Fruit fly (Drosophila melanogaster) whole organism, embryonic: ENCODE results near the gene CG14232.

Experiments
- ATbp ChIP-seq: fragments of 200-800 bp; sonication (Bioruptor generic); optimal IDR thresholded peaks from 2 replicates; lab custom pipeline; 2017; ENCODE audit warnings: missing biosample characterization, mild to moderate bottlenecking, missing genetic modification characterization, missing genetic modification reagents
- Ada2b ChIP-seq: fragments of 200-800 bp; sonication (Bioruptor generic); IDR thresholded peaks from 2 replicates; pipeline ENCODE4 v1.3.6; 2022; ENCODE audit warnings: missing biosample characterization, missing genetic modification characterization
- Atf6 ChIP-seq: fragments of 200-800 bp; sonication (Bioruptor generic); IDR thresholded peaks from 2 replicates; pipeline ENCODE4 v1.3.6; 2022; ENCODE audit warnings: missing biosample characterization, missing genetic modification characterization
- C15 ChIP-seq: fragments of 200-800 bp; sonication (Bioruptor generic); IDR thresholded peaks from 3 replicates; pipeline ENCODE4 v1.3.6; 2022; ENCODE audit warnings: missing biosample characterization, missing genetic modification characterization
- CG11085 ChIP-seq: fragments of 200-800 bp; sonication (Bioruptor generic); IDR thresholded peaks from 2 replicates; pipeline ENCODE4 v1.3.6; 2022; ENCODE audit warnings: missing biosample characterization, missing genetic modification characterization
- CG13287 ChIP-seq: fragments of 200-800 bp; sonication (Bioruptor generic); IDR thresholded peaks from 2 replicates; pipeline ENCODE4 v1.3.6; 2022; ENCODE audit warnings: missing biosample characterization, missing genetic modification characterization; ENCODE audit not compliant: partially characterized antibody
- CG18619 ChIP-seq: fragments of 200-800 bp; sonication (Bioruptor generic); optimal IDR thresholded peaks from 3 replicates; lab custom pipeline; 2017; ENCODE audit warnings: missing biosample characterization, mild to moderate bottlenecking, missing genetic modification characterization
- CG18764 ChIP-seq: fragments of 200-800 bp; sonication (Bioruptor generic); optimal IDR thresholded peaks from 3 replicates; lab custom pipeline; 2016; ENCODE audit warnings: missing biosample characterization, missing genetic modification characterization
- CG30020 ChIP-seq: fragments of 200-800 bp; optimal IDR thresholded peaks from 2 replicates; lab custom pipeline; 2019; ENCODE audit warnings: missing biosample characterization, mild to moderate bottlenecking, missing genetic modification characterization, moderate library complexity
- CG32767 ChIP-seq: fragments of 200-800 bp; sonication (Bioruptor generic); IDR thresholded peaks from 2 replicates; pipeline ENCODE4 v1.3.6; 2022; ENCODE audit warnings: missing biosample characterization, missing genetic modification characterization
- CG34224 ChIP-seq: fragments of 200-800 bp; sonication (Bioruptor generic); IDR thresholded peaks from 3 replicates; pipeline ENCODE4 v1.3.6; 2022; ENCODE audit warnings: missing biosample characterization, missing genetic modification characterization; ENCODE audit not compliant: partially characterized antibody
- CG3838 ChIP-seq: fragments of 200-800 bp; sonication (Bioruptor generic); optimal IDR thresholded peaks from 3 replicates; lab custom pipeline; 2016; ENCODE audit warnings: missing biosample characterization, missing genetic modification characterization
- CG6272 ChIP-seq: fragments of 200-800 bp; sonication (Bioruptor generic); IDR thresholded peaks from 2 replicates; pipeline ENCODE4 v1.3.6; 2022; ENCODE audit warnings: missing biosample characterization, missing genetic modification characterization
- CG6689 ChIP-seq: fragments of 200-800 bp; sonication (Bioruptor generic); IDR thresholded peaks from 2 replicates; pipeline ENCODE4 v1.3.6; 2022; ENCODE audit warnings: missing biosample characterization, missing genetic modification characterization
- CG7271 ChIP-seq: fragments of 200-800 bp; sonication (Bioruptor generic); optimal IDR thresholded peaks from 2 replicates; lab custom pipeline; 2018; ENCODE audit warnings: missing biosample characterization, mild to moderate bottlenecking, missing genetic modification characterization, moderate library complexity
- CG7928 ChIP-seq: fragments of 200-800 bp; sonication (Bioruptor generic); optimal IDR thresholded peaks from 2 replicates; lab custom pipeline; 2017; ENCODE audit warnings: missing biosample characterization, mild to moderate bottlenecking, missing genetic modification characterization
- CG8924 ChIP-seq: fragments of 200-800 bp; optimal IDR thresholded peaks from 3 replicates; lab custom pipeline; 2019; ENCODE audit warnings: missing biosample characterization, mild to moderate bottlenecking, missing genetic modification characterization, moderate library complexity
- CG9727 ChIP-seq: fragments of 200-800 bp; sonication (Bioruptor generic); optimal IDR thresholded peaks from 3 replicates; lab custom pipeline; 2017; ENCODE audit warnings: missing biosample characterization, mild to moderate bottlenecking, missing genetic modification characterization
- CrebB ChIP-seq: fragments of 200-800 bp; sonication (Bioruptor generic); optimal IDR thresholded peaks from 3 replicates; lab custom pipeline; 2018; ENCODE audit warnings: missing biosample characterization, mild to moderate bottlenecking, missing genetic modification characterization
- Ets65A ChIP-seq: fragments of 200-800 bp; sonication (Bioruptor generic); peaks from one replicate; lab custom pipeline; 2016; ENCODE audit warnings: missing biosample characterization, missing genetic modification characterization
- Ets97D ChIP-seq: fragments of 200-800 bp; sonication (Bioruptor generic); optimal IDR thresholded peaks from 3 replicates; lab custom pipeline; 2016; ENCODE audit warnings: missing biosample characterization, missing genetic modification characterization
- Gsc ChIP-seq: fragments of 200-800 bp; sonication (Bioruptor generic); IDR thresholded peaks from 2 replicates; pipeline ENCODE4 v1.3.6; 2022; ENCODE audit warnings: missing biosample characterization, missing genetic modification characterization
- HHEX ChIP-seq: fragments of 200-800 bp; sonication (Bioruptor generic); optimal IDR thresholded peaks from 3 replicates; lab custom pipeline; 2017; ENCODE audit warnings: missing biosample characterization, mild to moderate bottlenecking, missing genetic modification characterization, missing genetic modification reagents
- Mad ChIP-seq: fragments of 200-800 bp; sonication (Bioruptor generic); optimal IDR thresholded peaks from 2 replicates; lab custom pipeline; 2016; ENCODE audit warnings: missing biosample characterization, missing genetic modification characterization
- Meics ChIP-seq: fragments of 200-800 bp; sonication (Bioruptor generic); optimal IDR thresholded peaks from 2 replicates; lab custom pipeline; 2017; ENCODE audit warnings: missing biosample characterization, mild to moderate bottlenecking, missing genetic modification characterization
- Oaz ChIP-seq: fragments of 200-800 bp; sonication (Bioruptor generic); IDR thresholded peaks from 2 replicates; pipeline ENCODE4 v1.3.6; 2022; ENCODE audit warnings: missing biosample characterization, missing genetic modification characterization
- Optix ChIP-seq: fragments of 200-800 bp; sonication (Bioruptor generic); IDR thresholded peaks from 3 replicates; pipeline ENCODE4 v1.3.6; 2022; ENCODE audit warnings: missing biosample characterization, missing genetic modification characterization
- PHDP ChIP-seq: fragments of 200-800 bp; sonication (Bioruptor generic); optimal IDR thresholded peaks from 3 replicates; lab custom pipeline; 2018; ENCODE audit warnings: missing biosample characterization, mild to moderate bottlenecking, missing genetic modification characterization, moderate library complexity
- Side ChIP-seq: fragments of 200-800 bp; sonication (Bioruptor generic); optimal IDR thresholded peaks from 2 replicates; lab custom pipeline; 2016; ENCODE audit warnings: missing biosample characterization, missing genetic modification characterization
- ash1 ChIP-seq: fragments of 200-800 bp; sonication (Bioruptor generic); optimal IDR thresholded peaks from 2 replicates; lab custom pipeline; 2018; ENCODE audit warnings: missing biosample characterization, mild to moderate bottlenecking, missing genetic modification characterization
- bowl ChIP-seq: fragments of 200-800 bp; sonication (Bioruptor generic); IDR thresholded peaks from 2 replicates; pipeline ENCODE4 v1.3.6; 2022; ENCODE audit warnings: missing biosample characterization, missing genetic modification characterization
- cas ChIP-seq: fragments of 200-800 bp; sonication (Bioruptor generic); IDR thresholded peaks from 2 replicates; pipeline ENCODE4 v1.3.6; 2022; ENCODE audit warnings: missing biosample characterization, missing genetic modification characterization
- chinmo ChIP-seq: fragments of 200-800 bp; sonication (Bioruptor generic); IDR thresholded peaks from 4 replicates; pipeline ENCODE4 v1.3.6; 2022; ENCODE audit warnings: missing biosample characterization, missing genetic modification characterization; ENCODE audit not compliant: partially characterized antibody
- danr ChIP-seq: fragments of 200-800 bp; sonication (Bioruptor generic); IDR thresholded peaks from 2 replicates; pipeline ENCODE4 v1.3.6; 2022; ENCODE audit warnings: missing biosample characterization, missing genetic modification characterization
- dimm ChIP-seq: fragments of 200-800 bp; sonication (Bioruptor generic); IDR thresholded peaks from 2 replicates; pipeline ENCODE4 v1.3.6; 2022; ENCODE audit warnings: missing biosample characterization, missing genetic modification characterization
- emc ChIP-seq: fragments of 200-800 bp; sonication (Bioruptor generic); optimal IDR thresholded peaks from 2 replicates; lab custom pipeline; 2016; ENCODE audit warnings: missing biosample characterization, missing genetic modification characterization
- fd96Cb ChIP-seq: fragments of 200-800 bp; sonication (Bioruptor generic); optimal IDR thresholded peaks from 2 replicates; lab custom pipeline; 2018; ENCODE audit warnings: missing biosample characterization, mild to moderate bottlenecking, missing genetic modification characterization, moderate library complexity
- gce ChIP-seq: fragments of 200-800 bp; sonication (Bioruptor generic); IDR thresholded peaks from 3 replicates; pipeline ENCODE4 v1.3.6; 2022; ENCODE audit warnings: missing biosample characterization, missing genetic modification characterization
- gcm2 ChIP-seq: fragments of 200-800 bp; sonication (Bioruptor generic); optimal IDR thresholded peaks from 2 replicates; lab custom pipeline; 2016; ENCODE audit warnings: missing biosample characterization, missing genetic modification characterization
- grn ChIP-seq: fragments of 200-800 bp; sonication (Bioruptor generic); optimal IDR thresholded peaks from 3 replicates; lab custom pipeline; 2017; ENCODE audit warnings: missing biosample characterization, missing genetic modification characterization
- hth ChIP-seq: fragments of >200 bp; optimal IDR thresholded peaks from 2 replicates; lab custom pipeline; 2017; ENCODE audit warnings: inconsistent platforms
- knrl ChIP-seq: fragments of 200-800 bp; sonication (Bioruptor generic); IDR thresholded peaks from 3 replicates; pipeline ENCODE4 v1.3.6; 2022; ENCODE audit warnings: missing biosample characterization, missing genetic modification characterization; ENCODE audit not compliant: partially characterized antibody
- pzg ChIP-seq: fragments of 200-800 bp; sonication (Bioruptor generic); optimal IDR thresholded peaks from 3 replicates; lab custom pipeline; 2018; ENCODE audit warnings: missing biosample characterization, mild to moderate bottlenecking, missing genetic modification characterization, moderate library complexity
- rib ChIP-seq: fragments of 200-800 bp; sonication (Bioruptor generic); IDR thresholded peaks from 2 replicates; pipeline ENCODE4 v1.3.6; 2022; ENCODE audit warnings: missing biosample characterization, missing genetic modification characterization
- sens ChIP-seq: fragments of 200-800 bp; sonication (Bioruptor generic); peaks from one replicate; lab custom pipeline; 2016; ENCODE audit warnings: missing biosample characterization, missing genetic modification characterization
- so ChIP-seq: fragments of 200-800 bp; sonication (Bioruptor generic); IDR thresholded peaks from 3 replicates; pipeline ENCODE4 v1.3.6; 2022; ENCODE audit warnings: missing biosample characterization, missing genetic modification characterization
- ssp ChIP-seq: fragments of 200-800 bp; sonication (Bioruptor generic); IDR thresholded peaks from 2 replicates; pipeline ENCODE4 v1.3.6; 2022; ENCODE audit warnings: missing biosample characterization, missing genetic modification characterization
- tgo ChIP-seq: fragments of 200-800 bp; sonication (Bioruptor generic); IDR thresholded peaks from 3 replicates; pipeline ENCODE4 v1.3.6; 2022; ENCODE audit warnings: missing biosample characterization, missing genetic modification characterization
- vnd ChIP-seq: fragments of 200-800 bp; sonication (Bioruptor generic); IDR thresholded peaks from 3 replicates; pipeline ENCODE4 v1.3.6; 2022; ENCODE audit warnings: missing biosample characterization, missing genetic modification characterization; ENCODE audit not compliant: partially characterized antibody
- wdn ChIP-seq: fragments of 200-800 bp; sonication (Bioruptor generic); IDR thresholded peaks from 2 replicates; pipeline ENCODE4 v1.3.6; 2022; ENCODE audit warnings: missing biosample characterization, missing genetic modification characterization

Gene CG14232

DNA sequence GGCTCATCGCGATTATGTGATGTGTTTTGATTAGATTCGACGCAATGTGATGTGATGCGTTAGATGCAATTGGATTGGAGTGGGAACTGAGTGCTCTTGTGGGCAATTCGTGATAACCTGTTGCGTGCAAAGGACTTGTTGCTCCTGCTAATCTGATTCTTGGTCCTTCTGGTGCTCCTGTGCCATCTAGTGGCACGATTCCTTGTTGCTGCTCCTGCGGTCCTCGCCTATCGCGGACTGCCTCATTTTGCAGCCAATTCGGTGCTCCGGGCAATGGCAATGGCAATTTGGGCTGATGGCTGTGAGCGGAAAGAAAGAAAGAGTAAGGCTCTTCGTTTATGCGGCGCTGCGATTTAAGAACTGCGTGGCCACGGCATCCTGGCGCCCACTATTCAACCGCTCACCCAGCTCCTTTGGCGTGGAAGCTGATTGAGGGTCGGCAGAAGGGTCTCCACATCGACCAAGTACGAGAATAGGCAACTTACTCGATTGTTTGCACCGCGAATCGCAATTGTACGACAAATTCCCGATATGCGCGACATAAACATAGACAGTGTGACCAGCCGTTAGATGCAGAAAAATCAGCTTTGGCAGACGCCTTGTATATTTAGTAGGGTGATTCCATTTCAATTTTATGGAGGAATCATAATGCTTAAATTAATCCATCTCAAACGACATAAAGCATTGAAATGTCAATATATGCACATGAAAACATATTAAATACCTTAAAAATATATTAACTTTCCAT is 10.9 kb downstream of the CG14232 start, which contains the start of gene Mer (continued):
- TF ChIP-seq knrl (no peak), fd96Cb (tag; lab: Kevin White, UChicago) (peak; percentile 73), grn (no peak), Ets97D (GFP tag; lab: Kevin White, UChicago) (peak; percentile 48), Gsc (GFP tag; lab: Robert Waterston, UW) (peak; percentile 41; the same call in 1 of the 2 replicates), CG11085 (0 out of 2 replicates have a peak, but pooled peaks have one; percentile 42), Mad (peak; percentile 82), ssp (GFP tag; lab: Robert Waterston, UW) (peak; percentile 62), sens (GFP tag; lab: Kevin White, UChicago) (peak; percentile 95), C15 (GFP tag; lab: Robert Waterston, UW) (no peak), bowl (GFP tag; lab: Robert Waterston, UW) (0 out of 2 replicates have a peak, but pooled peaks have one; percentile 38), emc (GFP tag; lab: Kevin White, UChicago) (peak; percentile 59), danr (GFP tag; lab: Robert Waterston, UW) (no peak), Meics (peak; percentile 90), cas (GFP tag; lab: Robert Waterston, UW) (peak; percentile 82), ash1 (GFP tag; lab: Kevin White, UChicago) (peak; percentile 33), rib (GFP tag; lab: Robert Waterston, UW) (peak; percentile 62; the same call in 1 of the 2 replicates), CG6689 (GFP tag; lab: Robert Waterston, UW) (peak; percentile 74), vnd (no peak), gcm2 (GFP tag; lab: Kevin White, UChicago) (peak; percentile 63), CG34224 (GFP tag; lab: Robert Waterston, UW) (no peak), Ets65A (GFP tag; lab: Kevin White, UChicago) (peak; percentile 97), wdn (GFP tag; lab: Robert Waterston, UW) (peak; percentile 55; the same call in 1 of the 2 replicates), CG18619 (peak; percentile 83), dimm (peak; percentile 37; the same call in 1 of the 2 replicates), so (peak; percentile 84; the same call in 1 of the 3 replicates), CrebB (tag; lab: Kevin White, UChicago) (peak; percentile 83), tgo (peak; percentile 79), CG30020 (tag; lab: Kevin White, UChicago) (peak; percentile 63), HHEX (GFP tag; lab: Kevin White, UChicago) (peak; percentile 83), CG32767 (GFP tag; lab: Robert Waterston, UW) (peak; percentile 90), pzg (GFP tag; lab: Kevin White, UChicago) (peak; percentile 55), CG9727 (GFP tag; lab: Kevin White, UChicago) (peak; percentile 85), CG8924 (tag; lab: Kevin White, UChicago) (peak; percentile 81), PHDP (tag; lab: Kevin White, UChicago) (peak; percentile 89), ATbp (GFP tag; lab: Kevin White, UChicago) (peak; percentile 73), CG13287 (GFP tag; lab: Robert Waterston, UW) (peak; percentile 53; the same call in 1 of the 2 replicates), CG7271 (tag; lab: Kevin White, UChicago) (no peak), CG7928 (GFP tag; lab: Kevin White, UChicago) (peak; percentile 59), CG18764 (GFP tag; lab: Kevin White, UChicago) (peak; percentile 71), Side (GFP tag; lab: Kevin White, UChicago) (peak; percentile 90), CG6272 (GFP tag; lab: Robert Waterston, UW) (peak; percentile 54; the same call in 1 of the 2 replicates), Ada2b (peak; percentile 85), Optix (GFP tag; lab: Robert Waterston, UW) (peak; percentile 86), gce (peak; percentile 70; the same call in 1 of the 3 replicates), chinmo (GFP tag; lab: Robert Waterston, UW) (no peak), CG3838 (no peak), Oaz (GFP tag; lab: Robert Waterston, UW) (peak; percentile 67), Atf6 (GFP tag; lab: Robert Waterston, UW) (peak; percentile 86), hth (lab: Kevin White, UChicago) (no peak)
